Fruit fly (Drosophila melanogaster) whole organism, prepupa: ENCODE measurements around the gene OdsH.

Source experiments
- CG1621 ChIP-seq: fragments of 200-800 bp; sonication (Bioruptor generic); optimal IDR thresholded peaks from 3 replicates; lab custom pipeline; 2018; ENCODE audit warnings: missing biosample characterization, mild to moderate bottlenecking, missing genetic modification characterization
- Sox102F ChIP-seq: fragments of 200-800 bp; sonication (Bioruptor generic); optimal IDR thresholded peaks from 2 replicates; lab custom pipeline; 2016; ENCODE audit warnings: missing biosample characterization, mild to moderate bottlenecking, missing genetic modification characterization
- ss ChIP-seq, 2 experiments: fragments of 200-800 bp; sonication (Bioruptor generic); optimal IDR thresholded peaks; 2 replicates in 1 of 2; 3 replicates in 1 of 2; lab custom pipeline; 2017 to 2018; ENCODE audit warnings: mild to moderate bottlenecking in 2 of 2, missing biosample characterization in 2 of 2, missing genetic modification characterization in 2 of 2, moderate library complexity in 1 of 2
- svp ChIP-seq: fragments of 200-800 bp; sonication (Bioruptor generic); peaks from one replicate; lab custom pipeline; 2016; ENCODE audit warnings: missing biosample characterization, missing genetic modification characterization
- vri ChIP-seq: fragments of 200-800 bp; sonication (Bioruptor generic); optimal IDR thresholded peaks from 3 replicates; lab custom pipeline; 2016; ENCODE audit warnings: missing biosample characterization, mild to moderate bottlenecking, missing genetic modification characterization

DNA sequence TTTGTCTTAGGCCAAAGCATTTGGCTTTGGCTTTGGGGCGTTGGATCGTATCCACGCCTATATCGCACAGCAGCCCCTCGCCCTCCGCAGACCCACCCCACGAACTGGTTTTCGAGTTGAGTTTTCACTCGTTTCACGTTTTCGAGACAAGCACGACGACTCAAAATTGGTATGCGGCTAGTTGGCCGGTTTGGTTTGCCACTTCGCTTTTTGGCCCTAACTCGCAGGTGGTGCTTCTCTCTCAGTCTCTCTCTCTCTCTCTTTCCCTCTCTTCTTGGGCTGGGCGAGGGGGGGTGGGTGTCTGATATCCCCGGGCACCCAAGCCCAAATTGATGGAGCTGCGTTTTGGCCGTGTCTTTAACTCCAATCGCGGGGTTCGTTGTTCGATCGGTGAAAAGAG lies 43.2 kb downstream of the OdsH start:
- TF ChIP-seq svp (GFP tag; lab: Kevin White, UChicago) (no peak), Sox102F (GFP tag; lab: Kevin White, UChicago) (no peak), CG1621 (tag; lab: Kevin White, UChicago) (no peak), ss (GFP tag; optimal IDR thresholded peaks at IDR 0.05; lab: Kevin White, UChicago) (no peak), vri (GFP tag; lab: Kevin White, UChicago) (no peak)
